Fruit fly (Drosophila melanogaster): ENCODE results near the gene CG32079.

- no peak for TF ChIP-seq insv (optimal IDR thresholded peaks at IDR 0.05)
- no peak for TF ChIP-seq psq (optimal IDR thresholded peaks at IDR 0.05)
- TF ChIP-seq ttk (optimal IDR thresholded peaks at IDR 0.05) = no peak
Observed at dm6 chr3L:10986613-10987012, 38.7 kb upstream of the CG32079 start.
